Fruit fly (Drosophila melanogaster) whole organism, wandering third instar larva: ENCODE measurements around the gene CG13044.
A peak's percentile ranks its signal among the peaks of the same experiment; 100 is the strongest.

Experiments used
- Abd-B ChIP-seq: fragments of >200 bp; optimal IDR thresholded peaks from 2 replicates; lab custom pipeline; 2017; ENCODE audit warnings: missing biosample characterization, missing genetic modification characterization
- CG32264 ChIP-seq: fragments of 200-800 bp; sonication (Bioruptor generic); optimal IDR thresholded peaks from 2 replicates; lab custom pipeline; 2016; ENCODE audit warnings: missing biosample characterization, missing genetic modification characterization
- CG9705 ChIP-seq: fragments of 200-800 bp; sonication (Bioruptor generic); optimal IDR thresholded peaks from 2 replicates; lab custom pipeline; 2018; ENCODE audit warnings: missing biosample characterization, mild to moderate bottlenecking, missing genetic modification characterization
- CrebA ChIP-seq: fragments of 200-800 bp; sonication (Bioruptor generic); optimal IDR thresholded peaks from 2 replicates; lab custom pipeline; 2016; ENCODE audit warnings: missing biosample characterization, mild to moderate bottlenecking, missing genetic modification characterization, borderline replicate concordance
- Dfd ChIP-seq: fragments of >200 bp; optimal IDR thresholded peaks from 2 replicates; lab custom pipeline; 2017; ENCODE audit warnings: missing biosample characterization, missing genetic modification characterization
- Dif ChIP-seq: fragments of 200-275, 200-300 bp; sonication (Bioruptor generic); optimal IDR thresholded peaks from 2 replicates; lab custom pipeline; 2018; ENCODE audit warnings: missing biosample characterization, missing genetic modification characterization; ENCODE audit not compliant: partially characterized antibody
- GATAd ChIP-seq: sonication (Bioruptor generic); optimal IDR thresholded peaks from 2 replicates; lab custom pipeline; 2016; ENCODE audit warnings: missing biosample characterization, missing genetic modification characterization
- Hnf4 ChIP-seq: fragments of 200-800 bp; sonication (Bioruptor generic); optimal IDR thresholded peaks from 2 replicates; lab custom pipeline; 2016; ENCODE audit warnings: missing biosample characterization, mild to moderate bottlenecking, missing genetic modification characterization
- Hr78 ChIP-seq: fragments of >200 bp; optimal IDR thresholded peaks from 2 replicates; lab custom pipeline; 2017; ENCODE audit warnings: missing biosample characterization, missing genetic modification characterization
- Hr83 ChIP-seq: fragments of 200-300 bp; sonication (Bioruptor generic); optimal IDR thresholded peaks from 2 replicates; lab custom pipeline; 2016; ENCODE audit warnings: missing biosample characterization, mild to moderate bottlenecking, missing genetic modification characterization, moderate library complexity; ENCODE audit not compliant: poor library complexity, severe bottlenecking
- Mio ChIP-seq: sonication (Bioruptor generic); optimal IDR thresholded peaks from 2 replicates; lab custom pipeline; 2016; ENCODE audit warnings: missing biosample characterization, missing genetic modification characterization
- Myc ChIP-seq: fragments of >200 bp; optimal IDR thresholded peaks from 2 replicates; lab custom pipeline; 2017
- N ChIP-seq: fragments of >200 bp; optimal IDR thresholded peaks from 2 replicates; lab custom pipeline; 2018; ENCODE audit warnings: missing biosample characterization, missing external identifiers, missing genetic modification characterization
- OdsH ChIP-seq: fragments of 200-800 bp; sonication (Bioruptor generic); optimal IDR thresholded peaks from 2 replicates; lab custom pipeline; 2016; ENCODE audit warnings: missing biosample characterization, mild to moderate bottlenecking, missing genetic modification characterization
- Rel ChIP-seq, 2 experiments: fragments of 200-800 bp; sonication (Bioruptor generic) in 1 of 2; optimal IDR thresholded peaks; 2 replicates in 1 of 2; 3 replicates in 1 of 2; lab custom pipeline; 2016 to 2019; ENCODE audit warnings: mild to moderate bottlenecking in 2 of 2, missing biosample characterization in 2 of 2, missing genetic modification characterization in 2 of 2, moderate library complexity in 1 of 2
- Sp1 ChIP-seq: fragments of 200-800 bp; sonication (Bioruptor generic); optimal IDR thresholded peaks from 3 replicates; lab custom pipeline; 2019; ENCODE audit warnings: missing biosample characterization, mild to moderate bottlenecking, missing genetic modification characterization, moderate library complexity
- Vsx2 ChIP-seq: fragments of 200-300, 225-300 bp; sonication (Bioruptor generic); optimal IDR thresholded peaks from 2 replicates; lab custom pipeline; 2018; ENCODE audit warnings: missing biosample characterization, missing genetic modification characterization; ENCODE audit not compliant: partially characterized antibody
- br ChIP-seq: fragments of 200-800 bp; sonication (Bioruptor generic); optimal IDR thresholded peaks from 2 replicates; lab custom pipeline; 2016; ENCODE audit warnings: missing biosample characterization, missing genetic modification characterization
- brk ChIP-seq: fragments of 200-800 bp; sonication (Bioruptor generic); optimal IDR thresholded peaks from 2 replicates; lab custom pipeline; 2016; ENCODE audit warnings: missing biosample characterization, mild to moderate bottlenecking, missing genetic modification characterization
- dl ChIP-seq, 2 experiments: fragments of 175-275, 200-275 bp in 1 of 2; fragments of 200-275 bp in 1 of 2; sonication (Bioruptor generic); optimal IDR thresholded peaks; lab custom pipeline; 2018; ENCODE audit warnings: mild to moderate bottlenecking in 2 of 2, missing biosample characterization in 2 of 2, missing genetic modification characterization in 2 of 2, moderate library complexity in 2 of 2; ENCODE audit not compliant: partially characterized antibody in 2 of 2, insufficient read depth in 1 of 2
- dmrt93B ChIP-seq: fragments of 200-800 bp; sonication (Bioruptor generic); optimal IDR thresholded peaks from 2 replicates; lab custom pipeline; 2018; ENCODE audit warnings: missing biosample characterization, mild to moderate bottlenecking, missing genetic modification characterization
- dsf ChIP-seq: sonication (Bioruptor generic); optimal IDR thresholded peaks from 2 replicates; lab custom pipeline; 2016; ENCODE audit warnings: missing biosample characterization, missing genetic modification characterization, borderline replicate concordance
- ey ChIP-seq: fragments of 200-800 bp; sonication (Bioruptor generic); optimal IDR thresholded peaks from 2 replicates; lab custom pipeline; 2016; ENCODE audit warnings: missing biosample characterization, missing genetic modification characterization
- foxo ChIP-seq, 2 experiments: fragments of 200-800 bp; sonication (Bioruptor generic); optimal IDR thresholded peaks; 2 replicates in 1 of 2; 3 replicates in 1 of 2; lab custom pipeline; 2016 to 2017; ENCODE audit warnings: missing biosample characterization in 2 of 2, missing genetic modification characterization in 2 of 2
- fru ChIP-seq: fragments of 200-800 bp; sonication (Bioruptor generic); optimal IDR thresholded peaks from 3 replicates; lab custom pipeline; 2016; ENCODE audit warnings: missing biosample characterization, mild to moderate bottlenecking, missing genetic modification characterization
- h ChIP-seq: fragments of 200-800 bp; sonication (Bioruptor generic); optimal IDR thresholded peaks from 3 replicates; lab custom pipeline; 2016; ENCODE audit warnings: missing biosample characterization, mild to moderate bottlenecking, missing genetic modification characterization
- jim ChIP-seq: fragments of 175-275, 200-325 bp; sonication (Bioruptor generic); optimal IDR thresholded peaks from 2 replicates; lab custom pipeline; 2016; ENCODE audit warnings: missing biosample characterization, mild to moderate bottlenecking, missing genetic modification characterization
- lola ChIP-seq: fragments of >200 bp; optimal IDR thresholded peaks from 2 replicates; lab custom pipeline; 2017; ENCODE audit warnings: missing biosample characterization, missing genetic modification characterization
- psq ChIP-seq: fragments of 200-800 bp; sonication (Bioruptor generic); optimal IDR thresholded peaks from 3 replicates; lab custom pipeline; 2017; ENCODE audit warnings: missing biosample characterization, mild to moderate bottlenecking, missing genetic modification characterization, moderate library complexity
- rgr ChIP-seq: fragments of 200-800 bp; sonication (Bioruptor generic); optimal IDR thresholded peaks from 3 replicates; lab custom pipeline; 2016; ENCODE audit warnings: missing biosample characterization, mild to moderate bottlenecking, missing genetic modification characterization
- sage ChIP-seq: fragments of 200-800 bp; sonication (Bioruptor generic); optimal IDR thresholded peaks from 2 replicates; lab custom pipeline; 2016; ENCODE audit warnings: missing biosample characterization, mild to moderate bottlenecking, missing genetic modification characterization
- sv ChIP-seq: fragments of 200-800 bp; sonication (Bioruptor generic); optimal IDR thresholded peaks from 3 replicates; lab custom pipeline; 2016; ENCODE audit warnings: missing biosample characterization, missing genetic modification characterization
- tai ChIP-seq: sonication (Bioruptor generic); optimal IDR thresholded peaks from 2 replicates; lab custom pipeline; 2016; ENCODE audit warnings: missing biosample characterization, missing genetic modification characterization
- usp ChIP-seq: fragments of >200 bp; optimal IDR thresholded peaks from 2 replicates; lab custom pipeline; 2017; ENCODE audit warnings: missing biosample characterization, missing genetic modification characterization
- woc ChIP-seq: sonication (Bioruptor generic); optimal IDR thresholded peaks from 2 replicates; lab custom pipeline; 2016; ENCODE audit warnings: missing biosample characterization, mild to moderate bottlenecking, missing genetic modification characterization

Gene CG13044

DNA sequence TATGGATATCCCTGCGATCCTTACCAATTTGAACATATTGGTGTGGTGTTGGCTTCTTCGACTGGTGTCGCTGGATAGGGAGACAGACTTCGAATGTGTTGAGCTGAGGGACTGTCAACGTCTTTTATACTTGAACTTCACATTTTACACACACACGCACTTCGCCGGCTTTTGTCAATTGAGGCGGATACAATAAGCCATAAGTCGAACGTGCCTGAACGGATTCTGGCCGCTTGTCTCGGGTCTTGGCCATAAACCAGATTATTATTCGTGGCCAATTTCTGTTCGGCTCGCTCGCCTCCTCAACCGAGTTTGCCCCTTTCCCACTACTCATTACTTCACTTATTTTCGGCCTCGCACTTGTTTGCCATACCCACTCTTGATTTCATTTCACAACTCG, at the start of gene CG13044:
Gene CG13044 (minus strand): TSS at position 101 of the 400 bp plus-strand sequence.
- TF ChIP-seq fru (GFP tag; lab: Kevin White, UChicago) (no peak), Dfd (GFP tag; lab: Kevin White, UChicago) (no peak)

DNA sequence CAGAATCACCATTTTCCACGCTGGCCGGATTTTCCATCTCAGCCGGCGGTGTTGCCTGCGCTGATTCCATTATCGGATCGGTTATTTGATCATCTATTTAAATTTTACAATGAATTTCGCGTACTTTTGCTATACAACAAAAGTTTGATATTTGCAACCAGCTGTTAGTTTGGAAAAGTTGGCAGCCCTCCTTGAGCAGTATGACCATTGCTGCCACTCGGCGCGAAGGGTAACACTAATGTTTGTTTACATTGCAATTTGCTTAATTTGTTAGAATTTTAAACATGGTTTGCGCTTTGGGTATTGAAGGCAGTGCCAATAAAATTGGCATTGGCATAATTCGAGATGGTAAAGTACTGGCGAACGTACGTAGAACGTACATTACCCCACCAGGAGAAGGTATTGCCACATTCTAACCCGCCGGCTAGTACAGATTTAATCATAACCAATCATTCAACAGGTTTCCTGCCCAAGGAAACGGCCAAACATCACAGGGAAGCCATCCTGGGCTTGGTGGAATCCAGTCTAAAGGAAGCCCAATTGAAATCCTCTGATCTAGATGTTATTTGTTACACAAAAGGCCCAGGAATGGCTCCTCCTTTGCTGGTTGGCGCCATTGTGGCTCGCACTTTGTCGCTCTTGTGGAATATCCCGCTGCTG, 48.9 kb upstream of the CG13044 start, which contains the start of the genes Golgin104 and Tcs3:
Gene Golgin104 (minus strand): TSS at position 182 of the 660 bp plus-strand sequence.
Gene Tcs3 (plus strand): TSS at position 222 of the 660 bp plus-strand sequence.
- TF ChIP-seq Hr83 (no peak), Mio (GFP tag; lab: Kevin White, UChicago) (no peak), Rel (GFP tag; optimal IDR thresholded peaks at IDR 0.05; lab: Kevin White, UChicago) (no peak), Rel (tag; optimal IDR thresholded peaks at IDR 0.05; lab: Kevin White, UChicago) (peak; percentile 60)

DNA sequence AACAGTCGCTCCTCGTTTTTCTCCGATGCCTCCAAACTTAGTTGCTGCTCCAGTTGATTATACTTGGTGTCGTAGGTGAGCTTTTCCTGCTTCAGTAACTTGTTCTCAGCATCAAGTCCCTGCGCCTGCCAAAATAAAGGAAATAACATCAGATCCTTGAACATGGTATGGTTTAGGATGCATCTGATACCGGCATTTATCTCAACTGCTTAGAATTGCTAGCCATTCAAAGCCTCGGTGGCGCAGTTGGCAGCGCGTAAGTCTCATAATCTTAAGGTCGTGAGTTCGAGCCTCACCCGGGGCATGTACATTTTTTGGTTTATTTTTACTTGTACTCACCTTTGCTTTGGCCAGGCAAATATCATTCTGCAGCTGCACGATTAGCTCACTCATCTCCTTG, 46.7 kb upstream of the CG13044 start:
- TF ChIP-seq CrebA (GFP tag; lab: Kevin White, UChicago) (no peak), foxo (GFP tag; optimal IDR thresholded peaks at IDR 0.05; lab: Kevin White, UChicago) (no peak), Mio (GFP tag; lab: Kevin White, UChicago) (no peak), N (GFP tag; lab: Kevin White, UChicago) (no peak), Sp1 (GFP tag; lab: Kevin White, UChicago) (no peak), ey (GFP tag; lab: Kevin White, UChicago) (no peak), sage (GFP tag; lab: Kevin White, UChicago) (no peak), h (GFP tag; lab: Kevin White, UChicago) (no peak), Rel (GFP tag; optimal IDR thresholded peaks at IDR 0.05; lab: Kevin White, UChicago) (no peak), Rel (tag; optimal IDR thresholded peaks at IDR 0.05; lab: Kevin White, UChicago) (no peak), Hr78 (no peak), Abd-B (GFP tag; lab: Kevin White, UChicago) (no peak), CG32264 (no peak), dmrt93B (no peak), brk (GFP tag; lab: Kevin White, UChicago) (no peak), jim (GFP tag; lab: Kevin White, UChicago) (no peak), Myc (lab: Kevin White, UChicago) (no peak), dsf (GFP tag; lab: Kevin White, UChicago) (no peak), Vsx2 (no peak)

DNA sequence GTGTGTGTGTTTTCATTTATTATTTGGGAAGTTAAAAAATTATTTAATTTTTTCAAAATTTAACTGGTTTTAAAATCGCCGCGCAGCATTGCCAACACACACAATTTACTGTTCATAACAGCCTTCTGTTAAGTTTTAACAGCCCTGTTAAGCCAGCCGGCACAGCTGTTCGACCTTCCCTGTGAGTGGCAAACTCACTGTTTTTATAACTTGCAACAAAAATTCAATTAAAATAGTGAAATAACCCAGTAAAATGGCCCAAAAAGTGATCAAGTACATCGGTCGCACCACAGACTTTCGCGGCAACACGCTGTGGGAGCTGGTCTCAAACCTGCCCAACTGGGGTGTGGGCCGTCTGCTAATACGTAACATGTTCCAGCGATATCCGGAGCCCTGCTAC, 44.9 kb upstream of the CG13044 start, which contains the start of gene mRpS34:
Gene mRpS34 (plus strand): TSS at position 161 of the 400 bp plus-strand sequence.
- no peak for TF ChIP-seq Mio (GFP tag; lab: Kevin White, UChicago)
- no peak for TF ChIP-seq brk (GFP tag; lab: Kevin White, UChicago)
- TF ChIP-seq GATAd (GFP tag; lab: Kevin White, UChicago), result no peak
- no peak for TF ChIP-seq sage (GFP tag; lab: Kevin White, UChicago)
- no peak for TF ChIP-seq dmrt93B
- TF ChIP-seq psq (GFP tag; lab: Kevin White, UChicago), result no peak
- TF ChIP-seq Rel (GFP tag; optimal IDR thresholded peaks at IDR 0.05; lab: Kevin White, UChicago), result no peak
- no peak for TF ChIP-seq Rel (tag; optimal IDR thresholded peaks at IDR 0.05; lab: Kevin White, UChicago)
- no peak for TF ChIP-seq sv (GFP tag; lab: Kevin White, UChicago)
- TF ChIP-seq woc, result no peak
- TF ChIP-seq fru (GFP tag; lab: Kevin White, UChicago), result no peak
- TF ChIP-seq Dfd (GFP tag; lab: Kevin White, UChicago), result no peak
- TF ChIP-seq ey (GFP tag; lab: Kevin White, UChicago), result no peak
- no peak for TF ChIP-seq OdsH (GFP tag; lab: Kevin White, UChicago)
- TF ChIP-seq foxo (GFP tag; optimal IDR thresholded peaks at IDR 0.05; lab: Kevin White, UChicago), result no peak
- TF ChIP-seq Vsx2, result no peak
- TF ChIP-seq usp (GFP tag; lab: Kevin White, UChicago), result no peak
- no peak for TF ChIP-seq Hr83
- TF ChIP-seq dl (GFP tag; optimal IDR thresholded peaks at IDR 0.05; lab: Kevin White, UChicago; ENCODE audit: insufficient read depth in 1 of 2, partially characterized antibody in 2 of 2), result no peak
- no peak for TF ChIP-seq Dif (GFP tag; lab: Kevin White, UChicago)
- no peak for TF ChIP-seq h (GFP tag; lab: Kevin White, UChicago)

DNA sequence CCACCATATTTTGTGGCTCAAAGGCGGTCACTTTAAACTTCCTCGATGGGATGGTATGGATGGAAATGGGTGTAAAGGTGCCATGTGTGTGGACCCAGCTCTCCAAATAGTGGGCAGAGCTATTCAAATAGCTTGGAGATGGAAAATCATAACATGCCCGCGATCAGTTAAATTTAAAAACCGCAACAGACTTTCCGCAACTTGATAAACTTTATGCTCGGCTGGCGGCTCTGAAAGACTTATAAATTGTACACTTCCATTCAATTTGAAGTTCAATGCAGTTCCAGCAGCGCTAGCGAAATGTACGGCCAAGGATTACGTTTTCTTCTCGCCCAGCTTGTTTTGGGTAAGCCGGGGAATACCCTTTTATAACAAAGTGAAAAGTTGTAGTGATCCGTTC, 43.0 kb upstream of the CG13044 start, which contains the start of gene CG33257:
Gene CG33257 (plus strand): TSS at position 301 of the 400 bp plus-strand sequence.
- TF ChIP-seq lola, result no peak
- no peak for TF ChIP-seq CrebA (GFP tag; lab: Kevin White, UChicago)
- no peak for TF ChIP-seq rgr (GFP tag; lab: Kevin White, UChicago)
- no peak for TF ChIP-seq dsf (GFP tag; lab: Kevin White, UChicago)
- no peak for TF ChIP-seq Abd-B (GFP tag; lab: Kevin White, UChicago)
- TF ChIP-seq CG9705 (GFP tag; lab: Kevin White, UChicago), result no peak
- no peak for TF ChIP-seq h (GFP tag; lab: Kevin White, UChicago)
- TF ChIP-seq tai (GFP tag; lab: Kevin White, UChicago), result no peak
- TF ChIP-seq jim (GFP tag; lab: Kevin White, UChicago), result no peak
- no peak for TF ChIP-seq Dif (GFP tag; lab: Kevin White, UChicago)
- no peak for TF ChIP-seq Hnf4 (GFP tag; lab: Kevin White, UChicago)
- TF ChIP-seq br (GFP tag; lab: Kevin White, UChicago), result no peak
- TF ChIP-seq foxo (GFP tag; optimal IDR thresholded peaks at IDR 0.05; lab: Kevin White, UChicago), result no peak
- TF ChIP-seq ey (GFP tag; lab: Kevin White, UChicago), result no peak
